Worm (Caenorhabditis elegans): ENCODE data around the gene F59B10.3.

DNA sequence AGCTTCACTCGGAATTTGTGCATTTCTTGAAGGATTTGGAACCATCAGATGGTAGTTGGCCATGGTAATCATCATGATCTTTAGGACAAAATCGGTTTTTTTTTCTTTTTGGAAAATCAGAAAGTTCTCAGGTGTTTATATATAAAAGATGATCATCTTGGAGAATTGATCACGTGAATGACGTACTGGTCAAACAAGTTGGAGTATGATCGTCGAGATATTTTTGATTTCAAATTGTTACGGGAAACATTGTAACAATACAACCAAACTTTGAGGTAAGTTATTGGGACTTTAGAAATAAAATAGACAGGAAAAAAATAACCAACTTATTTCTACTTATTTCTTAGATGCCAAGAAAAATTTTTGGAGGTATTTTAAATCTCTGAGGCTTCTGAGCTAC lies 8.7 kb downstream of the F59B10.3 start, which contains the start of gene F59B10.4:
- TF ChIP-seq alr-1 (tag; optimal IDR thresholded peaks at IDR 0.05) (no peak), lin-13 (GFP tag; optimal IDR thresholded peaks at IDR 0.05) (no peak)

All from whole organism, L2 larva.